Fruit fly (Drosophila melanogaster) whole organism, adult: ENCODE measurements around the gene ATPsynO.

ENCODE experiments used
- CG14711 ChIP-seq: fragments of 200-800 bp; sonication (Bioruptor generic); optimal IDR thresholded peaks from 2 replicates; lab custom pipeline; 2018; ENCODE audit warnings: missing biosample characterization, mild to moderate bottlenecking, missing genetic modification characterization, moderate library complexity
- CG7045 ChIP-seq: fragments of 200-800 bp; sonication (Bioruptor generic); optimal IDR thresholded peaks from 2 replicates; lab custom pipeline; 2017; ENCODE audit warnings: missing biosample characterization, mild to moderate bottlenecking, missing genetic modification characterization
- CG7101 ChIP-seq: fragments of 200-800 bp; sonication (Bioruptor generic); optimal IDR thresholded peaks from 2 replicates; lab custom pipeline; 2018; ENCODE audit warnings: missing biosample characterization, mild to moderate bottlenecking, missing genetic modification characterization, moderate library complexity
- Crg-1 ChIP-seq: fragments of 200-800 bp; sonication (Bioruptor generic); optimal IDR thresholded peaks from 2 replicates; lab custom pipeline; 2016; ENCODE audit warnings: missing biosample characterization, missing genetic modification characterization

dm6 chr3R:15288802-15289201, 23.4 kb downstream of the ATPsynO start:
- TF ChIP-seq CG7101 (no peak), CG7045 (no peak), CG14711 (no peak), Crg-1 (no peak)
